ENCODE assay signal across 4 fruit fly cellular contexts in genomic region chrX:3328980-3329379, dm6.
TF ChIP-seq lines count a peak whose summit lies in the region.

No protein-coding gene starts in this region.

TF ChIP-seq in whole organism, adult, 20 proteins besides CTCF, POLR2A, EP300 and RAD21 (continued from another document):
- peak; percentile 36 for TF ChIP-seq CG5204 (GFP tag; optimal IDR thresholded peaks at IDR 0.05; lab: Kevin White, UChicago)

TF ChIP-seq in whole organism, embryonic, 481 proteins besides CTCF, POLR2A, EP300 and RAD21 (continued from another document and continues in another):
- TF ChIP-seq Med (GFP tag; lab: Kevin White, UChicago): no peak
- TF ChIP-seq fd96Cb (tag; optimal IDR thresholded peaks at IDR 0.05; lab: Kevin White, UChicago): peak; percentile 40
- peak; percentile 39 for TF ChIP-seq tup (GFP tag; optimal IDR thresholded peaks at IDR 0.05; lab: Kevin White, UChicago)
- peak; percentile 76; the same call in 2 of the 3 replicates for TF ChIP-seq sr (GFP tag; IDR thresholded peaks at IDR 0.05; lab: Robert Waterston, UW)
- TF ChIP-seq Hr51 (GFP tag; optimal IDR thresholded peaks at IDR 0.05; lab: Kevin White, UChicago): peak; percentile 8 to 86
- TF ChIP-seq sna (GFP tag; IDR thresholded peaks at IDR 0.05; lab: Robert Waterston, UW; ENCODE audit: partially characterized antibody): no peak
- TF ChIP-seq pan (optimal IDR thresholded peaks at IDR 0.05; lab: Kevin White, UChicago): no peak
- peak in 1 of 2 experiments; percentile 88 for TF ChIP-seq pan (GFP tag; optimal IDR thresholded peaks at IDR 0.05 in 1 of 2, IDR thresholded peaks at IDR 0.05 in 1 of 2)
- TF ChIP-seq CG10431 (GFP tag; optimal IDR thresholded peaks at IDR 0.05; lab: Kevin White, UChicago): no peak
- peak; percentile 69 for TF ChIP-seq CG4424 (GFP tag; optimal IDR thresholded peaks at IDR 0.05; lab: Kevin White, UChicago)
- TF ChIP-seq tap (tag; optimal IDR thresholded peaks at IDR 0.05; lab: Kevin White, UChicago): peak; percentile 52
- peak; percentile 78 for TF ChIP-seq rib (GFP tag; IDR thresholded peaks at IDR 0.05; lab: Robert Waterston, UW)
- TF ChIP-seq ttk (GFP tag; IDR thresholded peaks at IDR 0.05; lab: Robert Waterston, UW): peak; percentile 69
- no peak for TF ChIP-seq Sry-β (GFP tag; optimal IDR thresholded peaks at IDR 0.05; lab: Kevin White, UChicago)
- TF ChIP-seq Optix (GFP tag; IDR thresholded peaks at IDR 0.05; lab: Robert Waterston, UW): peak; percentile 75
- TF ChIP-seq Dfd (GFP tag; optimal IDR thresholded peaks at IDR 0.05; lab: Kevin White, UChicago): no peak
- TF ChIP-seq caup (GFP tag; optimal IDR thresholded peaks at IDR 0.05; lab: Kevin White, UChicago; ENCODE audit: severe bottlenecking): peak; percentile 81
- TF ChIP-seq CG18262 (tag; optimal IDR thresholded peaks at IDR 0.05; lab: Kevin White, UChicago): peak; percentile 33
- TF ChIP-seq Sox100B (GFP tag; optimal IDR thresholded peaks at IDR 0.05; lab: Kevin White, UChicago): peak; percentile 58
- peak; percentile 70; the same call in 1 of the 3 replicates for TF ChIP-seq C15 (GFP tag; IDR thresholded peaks at IDR 0.05; lab: Robert Waterston, UW)
- TF ChIP-seq gcm (GFP tag; optimal IDR thresholded peaks at IDR 0.05; lab: Kevin White, UChicago): peak; percentile 64
- TF ChIP-seq CG17829 (tag; optimal IDR thresholded peaks at IDR 0.05; lab: Kevin White, UChicago): peak; percentile 55
- TF ChIP-seq Hr39 (optimal IDR thresholded peaks at IDR 0.05; lab: Kevin White, UChicago): no peak
- TF ChIP-seq CG10209 (GFP tag; optimal IDR thresholded peaks at IDR 0.05; lab: Kevin White, UChicago): peak; percentile 62
- TF ChIP-seq CG11085 (GFP tag; IDR thresholded peaks at IDR 0.05; lab: Robert Waterston, UW): no peak
- TF ChIP-seq row (GFP tag; IDR thresholded peaks at IDR 0.05; lab: Robert Waterston, UW): peak; percentile 78
- TF ChIP-seq grau (tag; optimal IDR thresholded peaks at IDR 0.05; lab: Kevin White, UChicago): peak; percentile 69
- TF ChIP-seq CG7556 (GFP tag; optimal IDR thresholded peaks at IDR 0.05; lab: Kevin White, UChicago): peak; percentile 71
- no peak for TF ChIP-seq CG33557 (GFP tag; optimal IDR thresholded peaks at IDR 0.05; lab: Kevin White, UChicago)
- peak; percentile 56 for TF ChIP-seq repo (GFP tag; optimal IDR thresholded peaks at IDR 0.05; lab: Kevin White, UChicago)
- TF ChIP-seq Hsf (GFP tag; optimal IDR thresholded peaks at IDR 0.05; lab: Kevin White, UChicago): peak; percentile 71
- TF ChIP-seq CG4854 (GFP tag; optimal IDR thresholded peaks at IDR 0.05; lab: Kevin White, UChicago): peak; percentile 23
- TF ChIP-seq CG16813 (GFP tag; IDR thresholded peaks at IDR 0.05; lab: Robert Waterston, UW; ENCODE audit: partially characterized antibody): no peak
- peak; percentile 81; the same call in 1 of the 2 replicates for TF ChIP-seq lmd (GFP tag; IDR thresholded peaks at IDR 0.05; lab: Robert Waterston, UW)
- peak; percentile 80 for TF ChIP-seq CG3281 (GFP tag; optimal IDR thresholded peaks at IDR 0.05; lab: Kevin White, UChicago)
- peak; percentile 75 for TF ChIP-seq CG18011 (GFP tag; optimal IDR thresholded peaks at IDR 0.05; lab: Kevin White, UChicago)
- peak; percentile 7 for TF ChIP-seq CG10565 (GFP tag; optimal IDR thresholded peaks at IDR 0.05; lab: Kevin White, UChicago)
- peak; percentile 78 for TF ChIP-seq lilli (GFP tag; optimal IDR thresholded peaks at IDR 0.05; lab: Kevin White, UChicago)
- peak; percentile 58 for TF ChIP-seq CG14667 (GFP tag; IDR thresholded peaks at IDR 0.05; lab: Robert Waterston, UW)
- TF ChIP-seq CG11696 (GFP tag; IDR thresholded peaks at IDR 0.05; lab: Robert Waterston, UW): peak; percentile 72
- peak; percentile 89 for TF ChIP-seq so (GFP tag; IDR thresholded peaks at IDR 0.05; lab: Robert Waterston, UW)
- no peak for TF ChIP-seq CG1832 (GFP tag; optimal IDR thresholded peaks at IDR 0.05; lab: Kevin White, UChicago)
- TF ChIP-seq CG10979 (tag; optimal IDR thresholded peaks at IDR 0.05; lab: Kevin White, UChicago): peak; percentile 30

TF ChIP-seq in whole organism, prepupa, 60 proteins besides CTCF, POLR2A, EP300 and RAD21 (continued from another document):
- TF ChIP-seq CG32006 (GFP tag; optimal IDR thresholded peaks at IDR 0.05; lab: Kevin White, UChicago): peak; percentile 83
- TF ChIP-seq lz (GFP tag; optimal IDR thresholded peaks at IDR 0.05; lab: Kevin White, UChicago): peak; percentile 57
- peak; percentile 20 to 35 for TF ChIP-seq salr (GFP tag; optimal IDR thresholded peaks at IDR 0.05; lab: Kevin White, UChicago)
- peak; percentile 68 for TF ChIP-seq acj6 (GFP tag; optimal IDR thresholded peaks at IDR 0.05; lab: Kevin White, UChicago)
- peak; percentile 75 for TF ChIP-seq achi (GFP tag; optimal IDR thresholded peaks at IDR 0.05; lab: Kevin White, UChicago)
- peak; percentile 27 for TF ChIP-seq Sox15 (GFP tag; optimal IDR thresholded peaks at IDR 0.05; lab: Kevin White, UChicago)
- TF ChIP-seq CG6808 (GFP tag; optimal IDR thresholded peaks at IDR 0.05; lab: Kevin White, UChicago): peak; percentile 55
- peak; percentile 56 for TF ChIP-seq CG16779 (tag; optimal IDR thresholded peaks at IDR 0.05; lab: Kevin White, UChicago)
- TF ChIP-seq CG3919 (GFP tag; optimal IDR thresholded peaks at IDR 0.05; lab: Kevin White, UChicago): peak; percentile 76
- TF ChIP-seq CG6854 (GFP tag; optimal IDR thresholded peaks at IDR 0.05; lab: Kevin White, UChicago): no peak
- peak; percentile 26 for TF ChIP-seq vri (GFP tag; optimal IDR thresholded peaks at IDR 0.05; lab: Kevin White, UChicago)
- peak; percentile 67 for TF ChIP-seq Lpt (GFP tag; optimal IDR thresholded peaks at IDR 0.05; lab: Kevin White, UChicago)
- peak; percentile 48 for TF ChIP-seq spab (GFP tag; optimal IDR thresholded peaks at IDR 0.05; lab: Kevin White, UChicago)
- TF ChIP-seq ss (GFP tag; optimal IDR thresholded peaks at IDR 0.05; lab: Kevin White, UChicago): peak; percentile 36 to 59
- TF ChIP-seq CG34406 (GFP tag; optimal IDR thresholded peaks at IDR 0.05; lab: Kevin White, UChicago): peak; percentile 64
- TF ChIP-seq CG11294 (GFP tag; IDR thresholded peaks at IDR 0.05; lab: Robert Waterston, UW): peak; percentile 86
- TF ChIP-seq Met (GFP tag; optimal IDR thresholded peaks at IDR 0.05; lab: Kevin White, UChicago): peak; percentile 69
- TF ChIP-seq CG15336 (GFP tag; IDR thresholded peaks at IDR 0.05; lab: Robert Waterston, UW): peak; percentile 93
- peak; percentile 61 for TF ChIP-seq CG6792 (GFP tag; optimal IDR thresholded peaks at IDR 0.05; lab: Kevin White, UChicago)
- TF ChIP-seq Hr38 (GFP tag; optimal IDR thresholded peaks at IDR 0.05; lab: Kevin White, UChicago): no peak
- TF ChIP-seq dsx (GFP tag; optimal IDR thresholded peaks at IDR 0.05; lab: Kevin White, UChicago; ENCODE audit: poor library complexity, severe bottlenecking): peak; percentile 4
- TF ChIP-seq CG9139 (GFP tag; optimal IDR thresholded peaks at IDR 0.05; lab: Kevin White, UChicago): peak; percentile 45
- peak; percentile 94 for TF ChIP-seq eg (GFP tag; IDR thresholded peaks at IDR 0.05; lab: Robert Waterston, UW)
- TF ChIP-seq pdm3 (GFP tag; optimal IDR thresholded peaks at IDR 0.05; lab: Kevin White, UChicago): peak; percentile 75
- peak; percentile 89 for TF ChIP-seq Eip78C (GFP tag; lab: Kevin White, UChicago)
- TF ChIP-seq Smox (GFP tag; optimal IDR thresholded peaks at IDR 0.05; lab: Kevin White, UChicago): peak; percentile 47
- TF ChIP-seq CG11902 (GFP tag; optimal IDR thresholded peaks at IDR 0.05; lab: Kevin White, UChicago): peak; percentile 6
- TF ChIP-seq fd59A (GFP tag; optimal IDR thresholded peaks at IDR 0.05; lab: Kevin White, UChicago): peak; percentile 24
- TF ChIP-seq Sox102F (GFP tag; optimal IDR thresholded peaks at IDR 0.05; lab: Kevin White, UChicago): peak; percentile 70
- TF ChIP-seq CG7368 (GFP tag; optimal IDR thresholded peaks at IDR 0.05; lab: Kevin White, UChicago): peak; percentile 72
- peak; percentile 75 for TF ChIP-seq CG11762 (GFP tag; optimal IDR thresholded peaks at IDR 0.05; lab: Kevin White, UChicago; ENCODE audit: insufficient read depth)
- TF ChIP-seq CG3032 (tag; optimal IDR thresholded peaks at IDR 0.05; lab: Kevin White, UChicago): peak; percentile 43
- peak; percentile 45 for TF ChIP-seq CG31627 (GFP tag; optimal IDR thresholded peaks at IDR 0.05; lab: Kevin White, UChicago)
- TF ChIP-seq Hr4 (GFP tag; optimal IDR thresholded peaks at IDR 0.05; lab: Kevin White, UChicago): peak; percentile 84
- TF ChIP-seq Hr39 (GFP tag; optimal IDR thresholded peaks at IDR 0.05; lab: Kevin White, UChicago): peak; percentile 65
- peak; percentile 92 for TF ChIP-seq CG6163 (GFP tag; IDR thresholded peaks at IDR 0.05; lab: Robert Waterston, UW)
- TF ChIP-seq CG8632 (GFP tag; optimal IDR thresholded peaks at IDR 0.05; lab: Kevin White, UChicago): peak; percentile 49
- no peak for TF ChIP-seq Eip93F (GFP tag; optimal IDR thresholded peaks at IDR 0.05; lab: Kevin White, UChicago)
- peak; percentile 44 for TF ChIP-seq Sox14 (GFP tag; optimal IDR thresholded peaks at IDR 0.05; lab: Kevin White, UChicago)
- peak; percentile 58 for TF ChIP-seq CG10631 (GFP tag; optimal IDR thresholded peaks at IDR 0.05; lab: Kevin White, UChicago)

TF ChIP-seq in whole organism, wandering third instar larva, 38 proteins besides CTCF, POLR2A, EP300 and RAD21 (continued from another document):
- TF ChIP-seq rgr (GFP tag; optimal IDR thresholded peaks at IDR 0.05; lab: Kevin White, UChicago) (peak; percentile 48), br (GFP tag; optimal IDR thresholded peaks at IDR 0.05; lab: Kevin White, UChicago) (peak; percentile 14), usp (GFP tag; optimal IDR thresholded peaks at IDR 0.05; lab: Kevin White, UChicago) (no peak), woc (GFP tag; optimal IDR thresholded peaks at IDR 0.05; lab: Kevin White, UChicago) (no peak), Dif (GFP tag; optimal IDR thresholded peaks at IDR 0.05; lab: Kevin White, UChicago; ENCODE audit: partially characterized antibody) (no peak), Sp1 (GFP tag; optimal IDR thresholded peaks at IDR 0.05; lab: Kevin White, UChicago) (no peak), brk (GFP tag; optimal IDR thresholded peaks at IDR 0.05; lab: Kevin White, UChicago) (no peak), fru (GFP tag; optimal IDR thresholded peaks at IDR 0.05; lab: Kevin White, UChicago) (peak; percentile 42)
